Worm (Caenorhabditis elegans): ENCODE results near the gene nlp-11.

ce11 chrII:9652919-9653318 is 38.8 kb downstream of the nlp-11 start, which contains the start of gene ZK1307.3:
- TF ChIP-seq lsy-2 (tag; optimal IDR thresholded peaks at IDR 0.05) (no peak), cnd-1 (tag; optimal IDR thresholded peaks at IDR 0.05) (no peak), nhr-12 (tag; optimal IDR thresholded peaks at IDR 0.05) (no peak), ces-1 (GFP tag; optimal IDR thresholded peaks at IDR 0.05) (no peak), mep-1 (tag; optimal IDR thresholded peaks at IDR 0.05) (no peak), pha-4 (tag; optimal IDR thresholded peaks at IDR 0.05) (no peak), nhr-76 (tag; optimal IDR thresholded peaks at IDR 0.05) (no peak), unc-39 (tag; optimal IDR thresholded peaks at IDR 0.05) (no peak), unc-62 (GFP tag; optimal IDR thresholded peaks at IDR 0.05) (no peak), blmp-1 (tag; optimal IDR thresholded peaks at IDR 0.05) (no peak), nhr-237 (tag; optimal IDR thresholded peaks at IDR 0.05) (no peak), snpc-4 (tag; optimal IDR thresholded peaks at IDR 0.05) (no peak), nhr-28 (tag; optimal IDR thresholded peaks at IDR 0.05) (no peak)

Data from whole organism, mixed stage, embryonic.